Worm (Caenorhabditis elegans): ENCODE data around the gene dpy-31.

- TF ChIP-seq chd-7 (tag; optimal IDR thresholded peaks at IDR 0.05) (peak; percentile 31), tbx-9 (tag; optimal IDR thresholded peaks at IDR 0.05; ENCODE audit: borderline replicate concordance) (no peak), Y67H2A.10 (GFP tag; conservative IDR thresholded peaks at IDR 0.05) (no peak), repo-1 (tag; optimal IDR thresholded peaks at IDR 0.05) (peak; percentile 1)
These were observed 39.8 kb upstream of the dpy-31 start, which contains the start of the genes syf-2 and K04G7.1 for ce11 chrIII:7162065-7162762.
